Worm (Caenorhabditis elegans) whole organism, late embryonic: Measurements from ENCODE around the gene M05D6.8.

Source experiments
- K09A11.1 ChIP-seq: sonication (generic microtip); optimal IDR thresholded peaks from 2 replicates; lab custom pipeline; 2017; ENCODE audit warnings: antibody characterized with exemption, mild to moderate bottlenecking, missing genetic modification characterization, missing compliant biosample characterization; ENCODE audit not compliant: insufficient read depth
- Y22D7AL.16 ChIP-seq: sonication (generic microtip); optimal IDR thresholded peaks from 2 replicates; lab custom pipeline; 2016; ENCODE audit warnings: missing genetic modification characterization, missing compliant biosample characterization
- ahr-1 ChIP-seq: sonication (generic microtip); optimal IDR thresholded peaks from 2 replicates; lab custom pipeline; 2016; ENCODE audit warnings: missing genetic modification characterization, missing compliant biosample characterization
- ama-1 ChIP-seq: fragments of 150-350 bp; optimal IDR thresholded peaks from 2 replicates; lab custom pipeline; 2014
- ceh-2 ChIP-seq: sonication (generic microtip); optimal IDR thresholded peaks from 2 replicates; lab custom pipeline; 2016; ENCODE audit warnings: missing genotype, missing genetic modification characterization, missing compliant biosample characterization
- ceh-22 ChIP-seq: sonication (generic microtip); optimal IDR thresholded peaks from 2 replicates; lab custom pipeline; 2017; ENCODE audit warnings: missing biosample characterization, missing genetic modification characterization
- ceh-24 ChIP-seq: sonication (generic microtip); optimal IDR thresholded peaks from 2 replicates; lab custom pipeline; 2016; ENCODE audit warnings: mild to moderate bottlenecking, missing genetic modification characterization, missing compliant biosample characterization
- ceh-30 ChIP-seq: fragments of 150-350 bp; optimal IDR thresholded peaks from 2 replicates; lab custom pipeline; 2014; ENCODE audit warnings: missing biosample characterization, missing genetic modification characterization
- ceh-34 ChIP-seq: sonication (generic microtip); optimal IDR thresholded peaks from 2 replicates; lab custom pipeline; 2016; ENCODE audit warnings: mild to moderate bottlenecking, missing genetic modification characterization, missing compliant biosample characterization
- ceh-48 ChIP-seq: sonication (generic microtip); optimal IDR thresholded peaks from 2 replicates; lab custom pipeline; 2016; ENCODE audit warnings: missing genetic modification characterization, inconsistent platforms, missing compliant biosample characterization
- ceh-6 ChIP-seq: fragments of 200-800 bp; sonication (Bioruptor generic); optimal IDR thresholded peaks from 2 replicates; lab custom pipeline; 2018; ENCODE audit warnings: mild to moderate bottlenecking, missing genetic modification characterization, missing compliant biosample characterization
- che-1 ChIP-seq: sonication (generic microtip); optimal IDR thresholded peaks from 2 replicates; lab custom pipeline; 2016; ENCODE audit warnings: mild to moderate bottlenecking, missing genetic modification characterization, missing compliant biosample characterization
- dve-1 ChIP-seq: sonication (generic microtip); optimal IDR thresholded peaks from 2 replicates; lab custom pipeline; 2017; ENCODE audit warnings: antibody characterized with exemption, mild to moderate bottlenecking, missing genetic modification characterization, missing compliant biosample characterization
- elt-2 ChIP-seq: sonication (generic microtip); optimal IDR thresholded peaks from 2 replicates; lab custom pipeline; 2016; ENCODE audit warnings: missing genetic modification reagents, missing genetic modification characterization, missing compliant biosample characterization
- elt-4 ChIP-seq: sonication (generic microtip); optimal IDR thresholded peaks from 2 replicates; lab custom pipeline; 2016; ENCODE audit warnings: missing genetic modification characterization, missing compliant biosample characterization
- ets-4 ChIP-seq: sonication (generic microtip); optimal IDR thresholded peaks from 2 replicates; lab custom pipeline; 2016; ENCODE audit warnings: missing genetic modification characterization, missing compliant biosample characterization
- eyg-1 ChIP-seq: sonication (generic microtip); optimal IDR thresholded peaks from 2 replicates; lab custom pipeline; 2016; ENCODE audit warnings: missing genotype, missing genetic modification characterization, missing compliant biosample characterization
- fax-1 ChIP-seq: sonication (generic microtip); optimal IDR thresholded peaks from 2 replicates; lab custom pipeline; 2016; ENCODE audit warnings: missing genotype, missing genetic modification characterization, missing compliant biosample characterization
- fkh-10 ChIP-seq: fragments of 150-350 bp; optimal IDR thresholded peaks from 2 replicates; lab custom pipeline; 2014; ENCODE audit warnings: missing biosample characterization, missing genetic modification reagents, missing genetic modification characterization
- gmeb-2 ChIP-seq: sonication (generic microtip); optimal IDR thresholded peaks from 2 replicates; lab custom pipeline; 2016; ENCODE audit warnings: missing genetic modification characterization, inconsistent platforms, missing compliant biosample characterization
- hlh-13 ChIP-seq: fragments of 200-800 bp; sonication (Bioruptor generic); optimal IDR thresholded peaks from 2 replicates; lab custom pipeline; 2018; ENCODE audit warnings: mild to moderate bottlenecking, missing genetic modification characterization, missing compliant biosample characterization
- hlh-30 ChIP-seq: sonication (generic microtip); optimal IDR thresholded peaks from 2 replicates; lab custom pipeline; 2017; ENCODE audit warnings: antibody characterized with exemption, missing genetic modification characterization, missing compliant biosample characterization; ENCODE audit not compliant: insufficient read depth
- lin-11 ChIP-seq: fragments of 200-800 bp; sonication (Bioruptor generic); optimal IDR thresholded peaks from 2 replicates; lab custom pipeline; 2018; ENCODE audit warnings: mild to moderate bottlenecking, missing genetic modification characterization, missing compliant biosample characterization
- nhr-11 ChIP-seq: fragments of 150-350 bp; optimal IDR thresholded peaks from 2 replicates; lab custom pipeline; 2014; ENCODE audit warnings: missing biosample characterization, missing genetic modification characterization
- nhr-232 ChIP-seq: sonication (generic microtip); optimal IDR thresholded peaks from 2 replicates; lab custom pipeline; 2016; ENCODE audit warnings: missing genetic modification characterization, missing compliant biosample characterization
- npax-4 ChIP-seq: sonication (generic microtip); optimal IDR thresholded peaks from 2 replicates; lab custom pipeline; 2016; ENCODE audit warnings: missing genetic modification characterization, missing compliant biosample characterization
- pax-1 ChIP-seq: fragments of 150-350 bp; optimal IDR thresholded peaks from 2 replicates; lab custom pipeline; 2014; ENCODE audit warnings: missing biosample characterization, missing genetic modification characterization
- pha-2 ChIP-seq: sonication (generic microtip); optimal IDR thresholded peaks from 2 replicates; lab custom pipeline; 2017; ENCODE audit warnings: mild to moderate bottlenecking, missing genetic modification characterization, missing compliant biosample characterization
- pha-4 ChIP-seq: fragments of 150-350 bp; optimal IDR thresholded peaks from 2 replicates; lab custom pipeline; 2018; ENCODE audit warnings: missing biosample characterization, missing genetic modification reagents, missing genetic modification characterization
- pros-1 ChIP-seq: fragments of 150-350 bp; optimal IDR thresholded peaks from 2 replicates; lab custom pipeline; 2014; ENCODE audit warnings: missing biosample characterization, missing genetic modification reagents, missing genetic modification characterization
- ref-2 ChIP-seq: sonication (generic microtip); optimal IDR thresholded peaks from 2 replicates; lab custom pipeline; 2016; ENCODE audit warnings: missing genetic modification characterization, missing compliant biosample characterization
- sox-2 ChIP-seq: fragments of 200-800 bp; sonication (Bioruptor generic); IDR thresholded peaks from 2 replicates; pipeline ENCODE4 v1.3.6; 2022; ENCODE audit warnings: missing genetic modification reagents, missing genetic modification characterization, missing compliant biosample characterization
- sox-4 ChIP-seq: sonication (generic microtip); optimal IDR thresholded peaks from 2 replicates; lab custom pipeline; 2017; ENCODE audit warnings: mild to moderate bottlenecking, missing genetic modification characterization, inconsistent platforms, missing compliant biosample characterization
- tbx-2 ChIP-seq: sonication (generic microtip); optimal IDR thresholded peaks from 2 replicates; lab custom pipeline; 2016; ENCODE audit warnings: missing genetic modification characterization, missing compliant biosample characterization
- unc-3 ChIP-seq, 2 experiments: fragments of 200-800 bp in 1 of 2; sonication (Bioruptor generic) in 1 of 2; sonication (generic microtip) in 1 of 2; conservative IDR thresholded peaks in 1 of 2; optimal IDR thresholded peaks in 1 of 2; 2 replicates each; pipeline versions ENCODE4 v1.3.6 to Lab custom; 2016 to 2022; ENCODE audit warnings: missing compliant biosample characterization in 2 of 2, missing genetic modification characterization in 2 of 2, missing genetic modification reagents in 1 of 2
- unc-42 ChIP-seq: sonication (generic microtip); optimal IDR thresholded peaks from 2 replicates; lab custom pipeline; 2016; ENCODE audit warnings: missing genotype, missing genetic modification characterization, missing compliant biosample characterization
- unc-55 ChIP-seq: sonication (generic microtip); optimal IDR thresholded peaks from 2 replicates; lab custom pipeline; 2017; ENCODE audit warnings: missing biosample characterization, missing genetic modification reagents, missing genetic modification characterization
- ztf-16 ChIP-seq: sonication (generic microtip); optimal IDR thresholded peaks from 2 replicates; lab custom pipeline; 2017; ENCODE audit warnings: missing genetic modification characterization, missing compliant biosample characterization

Gene M05D6.8

ce11 chrII:8466874-8467273 lies 4.2 kb downstream of the M05D6.8 start, which contains the start of gene F22B5.10:
F22B5.10 (plus strand) TSS chrII:8467174.
- TF ChIP-seq pros-1 (tag; lab: Kevin White, UChicago) (no peak), dve-1 (tag; lab: Kevin White, UChicago) (no peak), ceh-6 (no peak), ceh-48 (tag; lab: Kevin White, UChicago) (no peak), sox-2 (GFP tag; lab: Robert Waterston, UW) (no peak), unc-3 (GFP tag; conservative IDR thresholded peaks at IDR 0.05; lab: Robert Waterston, UW) (no peak), unc-3 (tag; optimal IDR thresholded peaks at IDR 0.05; lab: Kevin White, UChicago) (no peak), ztf-16 (tag; lab: Kevin White, UChicago) (no peak), unc-42 (tag; lab: Kevin White, UChicago) (no peak), nhr-232 (tag; lab: Kevin White, UChicago) (no peak), che-1 (no peak)

DNA sequence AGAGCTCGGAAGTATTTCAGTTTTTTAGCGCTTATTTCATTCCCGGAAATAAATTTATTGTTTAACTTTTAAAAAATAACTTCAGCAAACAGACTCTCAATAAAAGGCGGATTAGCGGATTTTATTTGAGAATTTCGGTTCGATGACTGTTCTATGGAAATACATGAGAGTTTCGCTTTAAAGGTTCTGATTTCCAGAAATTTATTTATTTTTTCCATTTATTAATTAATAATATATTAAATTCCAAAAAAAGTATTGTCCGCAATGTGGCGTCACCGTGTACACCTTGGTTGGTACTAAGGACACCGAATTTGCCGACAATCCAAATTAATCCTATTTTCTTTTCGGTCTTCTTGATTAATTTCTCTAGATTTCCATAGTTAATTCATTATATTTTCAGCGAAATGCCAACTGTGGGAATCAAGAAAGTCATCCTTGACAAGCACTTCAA lies 6.6 kb downstream of the M05D6.8 start, which contains the start of gene fars-3:
TSS of gene fars-3 (plus strand) at position 401 of the 451 bp plus-strand sequence.
- TF ChIP-seq ceh-6 = no peak
- no peak for TF ChIP-seq tbx-2 (tag; lab: Kevin White, UChicago)
- no peak for TF ChIP-seq K09A11.1
- peak; percentile 24 for TF ChIP-seq unc-42 (tag; lab: Kevin White, UChicago)

ce11 chrII:8457438-8457837 lies 13.6 kb downstream of the M05D6.8 start, which contains the start of gene zyg-9:
zyg-9 (plus strand) TSS chrII:8457818.
- TF ChIP-seq elt-4 = no peak
- TF ChIP-seq pha-4 (tag; lab: Kevin White, UChicago) = no peak
- peak; percentile 16 for TF ChIP-seq hlh-30
- no peak for TF ChIP-seq lin-11 (tag; lab: Kevin White, UChicago)
- no peak for TF ChIP-seq sox-4 (tag; lab: Kevin White, UChicago)
- no peak for TF ChIP-seq ceh-24 (tag; lab: Kevin White, UChicago)
- no peak for TF ChIP-seq ref-2 (tag; lab: Kevin White, UChicago)
- no peak for TF ChIP-seq ceh-30 (tag; lab: Kevin White, UChicago)
- TF ChIP-seq ceh-2 (tag; lab: Kevin White, UChicago) = no peak
- no peak for TF ChIP-seq elt-2 (tag; lab: Kevin White, UChicago)
- TF ChIP-seq npax-4 (tag; lab: Kevin White, UChicago) = no peak
- TF ChIP-seq tbx-2 (tag; lab: Kevin White, UChicago) = no peak
- peak; percentile 43 for TF ChIP-seq ceh-48 (tag; lab: Kevin White, UChicago)
- TF ChIP-seq unc-55 (GFP tag; lab: Kevin White, UChicago) = no peak

DNA sequence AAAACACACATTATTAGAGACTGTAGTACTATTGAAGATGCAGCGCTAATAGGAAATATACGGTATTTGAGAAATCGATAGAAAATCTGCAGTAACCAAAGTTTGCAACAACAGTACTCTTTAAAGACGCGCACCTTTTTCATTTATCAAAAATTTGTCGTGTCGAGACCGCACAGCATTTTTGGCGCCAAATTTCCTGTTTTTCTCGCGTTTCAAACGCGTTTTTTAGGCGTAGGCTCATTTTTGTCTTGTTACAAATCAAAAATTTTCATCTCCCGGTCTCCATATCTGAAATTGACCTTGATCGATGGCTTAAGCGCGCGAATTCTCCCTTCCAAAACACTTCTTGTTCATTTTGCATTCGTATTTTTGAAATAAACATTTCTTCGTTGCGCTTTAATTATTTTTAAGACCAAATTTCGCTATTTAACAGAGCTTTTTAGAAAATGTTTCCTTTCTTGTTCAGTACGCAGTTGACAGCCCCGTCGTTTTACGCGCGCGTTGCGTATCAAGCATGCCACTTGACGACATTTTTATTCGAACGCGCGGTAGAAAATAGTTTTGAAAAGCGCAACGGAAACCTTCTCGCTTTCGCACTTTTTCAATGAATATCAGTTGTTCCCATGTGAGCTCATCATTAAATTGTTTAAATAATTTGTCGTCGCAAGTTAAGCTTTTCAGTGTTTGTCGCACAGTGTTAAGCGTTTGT lies 14.2 kb downstream of the M05D6.8 start:
- TF ChIP-seq ceh-34 (tag; lab: Kevin White, UChicago) (no peak), ahr-1 (tag; lab: Kevin White, UChicago) (no peak), che-1 (no peak), tbx-2 (tag; lab: Kevin White, UChicago) (no peak), ets-4 (no peak), gmeb-2 (no peak), nhr-11 (tag; lab: Kevin White, UChicago) (no peak), ceh-22 (no peak), pha-2 (tag; lab: Kevin White, UChicago) (no peak), pax-1 (tag; lab: Kevin White, UChicago) (no peak), ama-1 (lab: Kevin White, UChicago) (no peak), hlh-13 (GFP tag; lab: Kevin White, UChicago) (no peak), unc-42 (tag; lab: Kevin White, UChicago) (no peak), ztf-16 (tag; lab: Kevin White, UChicago) (no peak), fkh-10 (GFP tag; lab: Kevin White, UChicago) (no peak), ref-2 (tag; lab: Kevin White, UChicago) (no peak), Y22D7AL.16 (no peak), hlh-30 (no peak), eyg-1 (tag; lab: Kevin White, UChicago) (no peak), fax-1 (tag; lab: Kevin White, UChicago) (no peak)
